Worm (Caenorhabditis elegans): ENCODE results near the gene C10C5.3.

DNA sequence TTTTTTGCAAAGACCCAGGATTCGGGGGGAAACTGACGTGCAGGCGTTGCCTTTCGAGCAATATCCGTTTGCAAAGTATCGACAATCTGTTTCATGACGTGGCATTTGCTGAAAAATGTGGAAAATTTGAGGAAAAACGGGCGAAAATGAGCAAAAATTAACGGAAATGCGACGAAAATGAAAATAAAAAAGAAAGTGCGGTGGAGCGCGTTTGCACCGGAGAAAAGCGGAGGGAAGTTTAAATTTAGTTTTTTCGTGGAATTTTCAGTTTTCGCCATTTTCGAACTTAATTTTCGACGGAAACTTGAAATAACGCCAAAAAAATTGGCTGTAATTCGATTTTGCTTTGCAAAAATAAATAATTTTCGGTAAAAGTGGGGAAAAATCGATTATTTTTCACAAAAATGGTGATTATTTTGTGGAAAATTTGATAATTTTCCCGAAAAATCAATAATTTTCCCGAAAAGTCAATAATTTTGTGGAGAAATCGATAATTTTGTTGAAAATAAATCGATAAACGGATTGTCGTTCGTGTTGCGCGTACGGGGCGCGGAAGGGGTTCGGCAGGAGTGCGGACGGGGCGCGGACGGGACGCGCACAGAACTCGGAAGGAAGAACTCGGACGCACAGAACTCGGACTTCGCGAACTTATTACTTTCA lies 29.3 kb downstream of the C10C5.3 start:
- TF ChIP-seq him-1 (tag; optimal IDR thresholded peaks at IDR 0.05) (no peak), W03F9.2 (tag; optimal IDR thresholded peaks at IDR 0.05) (no peak), dao-5 (tag; optimal IDR thresholded peaks at IDR 0.05) (no peak)

Measured in whole organism, L4/young adult.